Worm (Caenorhabditis elegans) whole organism, L3 larva: ENCODE results near the gene trim-21.

Experiments
- ama-1 ChIP-seq: fragments of 150-350 bp; optimal IDR thresholded peaks from 2 replicates; lab custom pipeline; 2018
- ceh-9 ChIP-seq: sonication (generic microtip); optimal IDR thresholded peaks from 2 replicates; lab custom pipeline; 2018; ENCODE audit warnings: missing biosample characterization, missing genetic modification characterization
- fos-1 ChIP-seq: fragments of 150-350 bp; optimal IDR thresholded peaks from 2 replicates; lab custom pipeline; 2014; ENCODE audit warnings: missing biosample characterization, missing genetic modification characterization
- lin-15B ChIP-seq: fragments of 150-350 bp; optimal IDR thresholded peaks from 2 replicates; lab custom pipeline; 2014; ENCODE audit warnings: missing biosample characterization, missing genetic modification characterization
- nhr-12 ChIP-seq: fragments of 150-350 bp; optimal IDR thresholded peaks from 2 replicates; lab custom pipeline; 2014; ENCODE audit warnings: missing biosample characterization, missing genetic modification characterization
- nhr-23 ChIP-seq: fragments of 150-350 bp; optimal IDR thresholded peaks from 2 replicates; lab custom pipeline; 2014; ENCODE audit warnings: missing biosample characterization, missing genetic modification reagents, missing genetic modification characterization
- nhr-237 ChIP-seq: fragments of 150-350 bp; optimal IDR thresholded peaks from 2 replicates; lab custom pipeline; 2014; ENCODE audit warnings: missing biosample characterization, missing genetic modification characterization
- nhr-25 ChIP-seq: sonication (generic microtip); optimal IDR thresholded peaks from 2 replicates; lab custom pipeline; 2017; ENCODE audit warnings: missing biosample characterization, missing genetic modification characterization
- nhr-28 ChIP-seq: fragments of 150-350 bp; optimal IDR thresholded peaks from 2 replicates; lab custom pipeline; 2014; ENCODE audit warnings: missing biosample characterization, missing genetic modification characterization
- nhr-77 ChIP-seq: fragments of 150-350 bp; optimal IDR thresholded peaks from 2 replicates; lab custom pipeline; 2014; ENCODE audit warnings: missing biosample characterization, missing genetic modification characterization
- sea-2 ChIP-seq: fragments of 150-350 bp; sonication (generic microtip); optimal IDR thresholded peaks from 4 replicates; lab custom pipeline; 2014; ENCODE audit warnings: missing biosample characterization, missing genetic modification reagents, missing genetic modification characterization
- unc-62 ChIP-seq: fragments of 150-350 bp; sonication (generic microtip); optimal IDR thresholded peaks from 4 replicates; lab custom pipeline; 2014; ENCODE audit warnings: missing biosample characterization, missing genetic modification reagents, missing genetic modification characterization
- ztf-11 ChIP-seq: fragments of 150-350 bp; optimal IDR thresholded peaks from 2 replicates; lab custom pipeline; 2014; ENCODE audit warnings: missing biosample characterization, missing genetic modification characterization

- TF ChIP-seq fos-1 (tag; lab: Kevin White, UChicago) (no peak), nhr-12 (tag; lab: Kevin White, UChicago) (no peak), nhr-28 (tag; lab: Kevin White, UChicago) (no peak), ama-1 (lab: Kevin White, UChicago) (no peak), unc-62 (no peak), lin-15B (no peak), nhr-25 (tag; lab: Kevin White, UChicago) (no peak), sea-2 (no peak), ztf-11 (tag; lab: Kevin White, UChicago) (no peak), nhr-23 (tag; lab: Kevin White, UChicago) (no peak), nhr-77 (tag; lab: Kevin White, UChicago) (no peak), nhr-237 (no peak), ceh-9 (tag; lab: Kevin White, UChicago) (no peak)
Observed at ce11 chrII:2317883-2318357, 5.3 kb upstream of the trim-21 start, which contains the start of the genes ZK1240.5 and ZK1240.9.
